Fruit fly (Drosophila melanogaster): ENCODE results near the gene Inx2.

The Inx2 gene

DNA sequence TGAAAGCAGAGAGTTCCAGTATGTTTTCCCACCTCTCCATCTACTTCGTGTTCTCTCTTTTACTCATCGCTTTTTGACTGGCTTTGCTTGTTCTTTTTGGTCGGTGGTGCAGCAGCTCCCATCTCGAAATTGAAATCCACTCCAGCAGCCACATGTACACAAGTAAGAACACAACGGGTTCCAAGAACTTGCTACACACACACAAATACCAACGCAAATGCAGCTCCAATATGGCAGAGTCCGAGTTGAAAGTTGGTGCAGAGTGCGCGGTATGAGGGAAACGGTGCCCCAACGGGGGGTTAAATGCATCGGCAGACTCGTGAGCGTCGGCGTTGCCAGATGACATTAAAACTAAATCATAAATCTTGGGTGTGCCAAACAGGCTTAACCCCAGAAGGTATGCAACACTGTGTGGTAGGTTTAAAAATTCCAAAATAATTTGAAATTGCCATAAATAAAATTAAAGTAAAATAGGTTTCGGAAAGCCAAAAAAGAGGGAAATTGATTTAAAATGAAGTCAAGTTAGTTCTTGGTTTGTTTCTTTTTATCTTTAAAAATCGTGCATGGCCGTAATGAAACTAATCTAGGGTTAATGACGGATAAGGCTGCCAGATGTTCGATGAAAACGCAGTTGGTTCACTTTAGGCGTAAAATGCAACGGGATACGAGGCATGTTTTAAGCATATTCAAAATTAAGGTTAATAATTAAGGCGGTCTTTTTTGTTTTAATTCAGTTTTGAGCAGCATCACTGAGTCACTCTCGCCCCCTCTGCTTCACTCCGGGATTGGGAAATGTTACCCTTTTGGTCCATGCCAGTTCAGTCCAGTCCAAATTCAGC lies 600 bp upstream of the Inx2 start (continued):
- TF ChIP-seq CG3838 (GFP tag; optimal IDR thresholded peaks at IDR 0.05) (no peak), Fer2 (tag; optimal IDR thresholded peaks at IDR 0.05) (no peak), cwo (GFP tag; optimal IDR thresholded peaks at IDR 0.05) (no peak), NFAT (GFP tag; IDR thresholded peaks at IDR 0.05) (no peak), CG11504 (tag; optimal IDR thresholded peaks at IDR 0.05) (peak; percentile 33), bowl (GFP tag; IDR thresholded peaks at IDR 0.05) (no peak), Fer1 (GFP tag; optimal IDR thresholded peaks at IDR 0.05) (no peak), Hr3 (GFP tag; optimal IDR thresholded peaks at IDR 0.05) (no peak), CG33557 (GFP tag; optimal IDR thresholded peaks at IDR 0.05) (peak; percentile 38), CG6272 (GFP tag; IDR thresholded peaks at IDR 0.05) (no peak), fu2 (GFP tag; optimal IDR thresholded peaks at IDR 0.05) (no peak)

DNA sequence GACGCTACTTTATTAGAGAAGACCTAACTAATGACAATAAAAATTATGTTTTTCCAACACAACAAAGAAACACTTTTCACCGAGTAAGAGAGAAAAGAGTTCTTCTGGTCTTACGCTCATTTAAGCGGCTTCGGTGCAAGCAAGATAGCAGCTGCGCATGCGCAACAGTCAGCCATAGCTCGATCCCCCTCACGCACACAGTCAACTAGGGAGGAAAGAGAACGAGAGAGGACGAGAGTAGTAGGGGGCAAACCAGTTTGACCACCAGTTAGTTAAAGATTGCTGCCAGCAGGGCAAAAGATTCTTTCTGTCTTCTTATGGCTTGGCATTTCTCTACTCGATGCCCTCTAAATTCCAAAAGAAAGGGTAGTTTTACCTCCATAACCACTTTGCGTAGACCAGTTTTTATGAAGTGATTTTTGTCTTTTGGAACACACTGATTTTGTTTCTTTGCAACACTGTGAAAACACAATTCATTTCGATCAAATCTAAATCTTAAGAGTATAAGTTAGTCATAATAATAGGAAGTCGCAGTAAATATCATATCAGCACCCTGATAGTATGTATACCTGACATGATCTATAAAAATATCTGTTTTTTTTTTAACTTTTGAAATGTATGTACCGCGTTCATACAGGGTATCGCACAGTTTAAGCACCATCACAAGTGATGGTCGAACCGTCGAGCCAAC lies 2.1 kb downstream of the Inx2 start:
- TF ChIP-seq Atf3 (GFP tag; optimal IDR thresholded peaks at IDR 0.05) (no peak), Atf6 (GFP tag; IDR thresholded peaks at IDR 0.05) (no peak), CG14965 (GFP tag; optimal IDR thresholded peaks at IDR 0.05; ENCODE audit: borderline replicate concordance) (no peak), kah (GFP tag; optimal IDR thresholded peaks at IDR 0.05) (no peak), CG17829 (tag; optimal IDR thresholded peaks at IDR 0.05) (no peak), D19B (GFP tag; optimal IDR thresholded peaks at IDR 0.05) (peak; percentile 91), Bgb (GFP tag; IDR thresholded peaks at IDR 0.05; ENCODE audit: partially characterized antibody) (peak; percentile 8; the same call in 1 of the 2 replicates), CG11247 (GFP tag; IDR thresholded peaks at IDR 0.05) (no peak), Gug (GFP tag; IDR thresholded peaks at IDR 0.05) (0 out of 4 replicates have a peak, but pooled peaks have one; percentile 2), CG8290 (GFP tag; optimal IDR thresholded peaks at IDR 0.05) (no peak), CG8290 (tag; optimal IDR thresholded peaks at IDR 0.05) (no peak), btn (GFP tag; optimal IDR thresholded peaks at IDR 0.05) (no peak), CG15011 (GFP tag; optimal IDR thresholded peaks at IDR 0.05) (no peak), Abd-B (GFP tag; optimal IDR thresholded peaks at IDR 0.05) (no peak), CG5180 (GFP tag; optimal IDR thresholded peaks at IDR 0.05) (peak; percentile 25), MBD-R2 (GFP tag; IDR thresholded peaks at IDR 0.05) (no peak), trh (GFP tag; optimal IDR thresholded peaks at IDR 0.05) (no peak), CG2129 (GFP tag; IDR thresholded peaks at IDR 0.05; ENCODE audit: partially characterized antibody) (no peak), tna (GFP tag; IDR thresholded peaks at IDR 0.05; ENCODE audit: partially characterized antibody) (no peak), CG32772 (GFP tag; IDR thresholded peaks at IDR 0.05) (0 out of 2 replicates have a peak, but pooled peaks have one; percentile 15), CG13123 (GFP tag; optimal IDR thresholded peaks at IDR 0.05) (no peak), Jarid2 (GFP tag; optimal IDR thresholded peaks at IDR 0.05) (no peak), HLHmδ (GFP tag; optimal IDR thresholded peaks at IDR 0.05) (no peak), pum (GFP tag; optimal IDR thresholded peaks at IDR 0.05) (no peak), CG10147 (GFP tag; optimal IDR thresholded peaks at IDR 0.05) (no peak), crp (GFP tag; optimal IDR thresholded peaks at IDR 0.05) (no peak), NK7.1 (GFP tag; optimal IDR thresholded peaks at IDR 0.05) (no peak), gem (tag; optimal IDR thresholded peaks at IDR 0.05) (no peak), CG7271 (tag; optimal IDR thresholded peaks at IDR 0.05) (no peak), CG12942 (GFP tag; optimal IDR thresholded peaks at IDR 0.05) (no peak), bbx (GFP tag; IDR thresholded peaks at IDR 0.05; ENCODE audit: partially characterized antibody) (no peak), CG6813 (GFP tag; optimal IDR thresholded peaks at IDR 0.05) (no peak), tio (GFP tag; optimal IDR thresholded peaks at IDR 0.05) (peak; percentile 30), gsb (GFP tag; IDR thresholded peaks at IDR 0.05) (no peak), zfh2 (GFP tag; optimal IDR thresholded peaks at IDR 0.05) (peak; percentile 0), CG3281 (GFP tag; optimal IDR thresholded peaks at IDR 0.05) (peak; percentile 18)
